Fruit fly (Drosophila melanogaster): ENCODE measurements around the gene CG15387.

Gene CG15387

DNA sequence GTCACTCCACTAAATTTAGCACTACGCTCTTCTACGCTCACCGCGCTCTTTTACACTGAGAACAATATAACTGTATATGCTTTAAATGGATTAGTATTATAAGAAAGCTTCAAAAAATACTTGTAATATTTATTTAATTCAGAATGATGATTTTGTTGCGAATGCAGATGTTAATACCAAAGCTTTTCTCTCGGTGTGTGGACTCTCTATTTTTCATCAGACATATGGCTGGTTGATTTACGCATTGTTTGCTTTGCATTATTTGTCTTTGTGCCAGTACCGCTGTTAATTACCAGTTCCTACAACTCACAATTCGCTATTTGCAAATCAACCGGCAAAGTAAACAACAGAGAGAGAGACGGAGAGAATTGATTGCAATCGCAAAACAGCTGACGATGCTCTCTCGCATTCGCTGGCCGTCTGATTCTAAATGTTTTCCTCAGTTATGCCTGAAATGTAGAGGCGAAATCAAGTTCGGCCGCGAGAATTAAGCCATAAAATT is 4.4 kb downstream of the CG15387 start (continued):
- peak; percentile 94 for TF ChIP-seq CG18262 (tag; optimal IDR thresholded peaks at IDR 0.05)
- TF ChIP-seq chn (GFP tag; optimal IDR thresholded peaks at IDR 0.05) = peak; percentile 97
- TF ChIP-seq Hsf (GFP tag; optimal IDR thresholded peaks at IDR 0.05) = peak; percentile 99
- peak; percentile 97 for TF ChIP-seq lab (GFP tag; optimal IDR thresholded peaks at IDR 0.05)
- TF ChIP-seq Hr39 (optimal IDR thresholded peaks at IDR 0.05) = no peak
- peak; percentile 98 for TF ChIP-seq Ada2b (GFP tag; IDR thresholded peaks at IDR 0.05)
- peak; percentile 60 for TF ChIP-seq kni (GFP tag; optimal IDR thresholded peaks at IDR 0.05)
- TF ChIP-seq CG10654 (GFP tag; optimal IDR thresholded peaks at IDR 0.05) = peak; percentile 91
- peak; percentile 96 for TF ChIP-seq CG13624 (GFP tag; optimal IDR thresholded peaks at IDR 0.05)
- TF ChIP-seq CG18764 (GFP tag; optimal IDR thresholded peaks at IDR 0.05) = peak; percentile 93
- TF ChIP-seq CG2202 (tag; optimal IDR thresholded peaks at IDR 0.05) = peak; percentile 94
- peak; percentile 84 for TF ChIP-seq E2f2 (GFP tag; IDR thresholded peaks at IDR 0.05)
- TF ChIP-seq CG2199 (GFP tag; IDR thresholded peaks at IDR 0.05) = peak; percentile 96
- TF ChIP-seq Gug (GFP tag; IDR thresholded peaks at IDR 0.05) = peak; percentile 94
- TF ChIP-seq Dek (tag; optimal IDR thresholded peaks at IDR 0.05) = peak; percentile 98
- TF ChIP-seq Oaz (GFP tag; IDR thresholded peaks at IDR 0.05) = peak; percentile 96
- TF ChIP-seq Usf (GFP tag; optimal IDR thresholded peaks at IDR 0.05) = peak; percentile 86
- TF ChIP-seq sim (GFP tag; IDR thresholded peaks at IDR 0.05) = peak; percentile 93
- peak; percentile 94 for TF ChIP-seq maf-S (GFP tag; optimal IDR thresholded peaks at IDR 0.05)
- TF ChIP-seq HHEX (GFP tag; optimal IDR thresholded peaks at IDR 0.05) = peak; percentile 95
- TF ChIP-seq CG32767 (GFP tag; IDR thresholded peaks at IDR 0.05) = peak; percentile 96
- TF ChIP-seq oc (tag; optimal IDR thresholded peaks at IDR 0.05) = peak; percentile 93
- peak; percentile 96 for TF ChIP-seq dmrt99B (tag; optimal IDR thresholded peaks at IDR 0.05)
- peak; percentile 95 for TF ChIP-seq CG1529 (GFP tag; optimal IDR thresholded peaks at IDR 0.05)
- peak; percentile 92 for TF ChIP-seq phol (tag; optimal IDR thresholded peaks at IDR 0.05)
- TF ChIP-seq ewg (GFP tag; optimal IDR thresholded peaks at IDR 0.05) = peak; percentile 91
- TF ChIP-seq Sin3A (optimal IDR thresholded peaks at IDR 0.05) = no peak
- TF ChIP-seq Blimp-1 (GFP tag; optimal IDR thresholded peaks at IDR 0.05) = peak; percentile 91
- TF ChIP-seq Hey (tag; optimal IDR thresholded peaks at IDR 0.05) = peak; percentile 94
- peak; percentile 81 for TF ChIP-seq CG8281 (tag; optimal IDR thresholded peaks at IDR 0.05)
- TF ChIP-seq Vsx1 (GFP tag; optimal IDR thresholded peaks at IDR 0.05) = peak; percentile 85
- TF ChIP-seq zfh1 (GFP tag; IDR thresholded peaks at IDR 0.05) = peak; percentile 98
- TF ChIP-seq sens-2 (GFP tag; IDR thresholded peaks at IDR 0.05) = peak; percentile 96
- peak; percentile 84 for TF ChIP-seq Lhr (GFP tag; optimal IDR thresholded peaks at IDR 0.05)
- TF ChIP-seq CG6254 (GFP tag; optimal IDR thresholded peaks at IDR 0.05) = peak; percentile 80
- TF ChIP-seq CG11723 (GFP tag; optimal IDR thresholded peaks at IDR 0.05) = peak; percentile 92
- no peak for TF ChIP-seq Dll (GFP tag; IDR thresholded peaks at IDR 0.05; ENCODE audit: partially characterized antibody)
- peak; percentile 41 for TF ChIP-seq CTCF (GFP tag; optimal IDR thresholded peaks at IDR 0.05)
- TF ChIP-seq CG30431 (GFP tag; optimal IDR thresholded peaks at IDR 0.05) = peak; percentile 91
- peak; percentile 96 for TF ChIP-seq H15 (GFP tag; IDR thresholded peaks at IDR 0.05)
- peak; percentile 92 for TF ChIP-seq wor (GFP tag; IDR thresholded peaks at IDR 0.05)
- peak; percentile 91 for TF ChIP-seq crc (GFP tag; optimal IDR thresholded peaks at IDR 0.05)
- TF ChIP-seq CG6813 (GFP tag; optimal IDR thresholded peaks at IDR 0.05) = peak; percentile 94
- peak; percentile 89 for TF ChIP-seq Max (GFP tag; optimal IDR thresholded peaks at IDR 0.05)
- TF ChIP-seq CG15514 (GFP tag; optimal IDR thresholded peaks at IDR 0.05) = peak; percentile 90
- peak; percentile 95 for TF ChIP-seq CG12942 (GFP tag; optimal IDR thresholded peaks at IDR 0.05)
- TF ChIP-seq danr (GFP tag; IDR thresholded peaks at IDR 0.05) = peak; percentile 96
- no peak for TF ChIP-seq cad (GFP tag; optimal IDR thresholded peaks at IDR 0.05)
- TF ChIP-seq CG34224 (GFP tag; IDR thresholded peaks at IDR 0.05; ENCODE audit: partially characterized antibody) = no peak
- TF ChIP-seq al (GFP tag; IDR thresholded peaks at IDR 0.05) = peak; percentile 97
- peak; percentile 86 for TF ChIP-seq D19B (GFP tag; optimal IDR thresholded peaks at IDR 0.05)

All from whole organism, embryonic.